Worm (Caenorhabditis elegans) whole organism, late embryonic: ENCODE data around the gene F46B6.12.

Experiments
- Y22D7AL.16 ChIP-seq: sonication (generic microtip); optimal IDR thresholded peaks from 2 replicates; lab custom pipeline; 2016; ENCODE audit warnings: missing genetic modification characterization, missing compliant biosample characterization
- ama-1 ChIP-seq: fragments of 150-350 bp; optimal IDR thresholded peaks from 2 replicates; lab custom pipeline; 2014
- ceh-19 ChIP-seq: fragments of 200-800 bp; sonication (Bioruptor generic); optimal IDR thresholded peaks from 2 replicates; lab custom pipeline; 2018; ENCODE audit warnings: mild to moderate bottlenecking, missing genetic modification characterization, missing compliant biosample characterization
- ceh-30 ChIP-seq: fragments of 150-350 bp; optimal IDR thresholded peaks from 2 replicates; lab custom pipeline; 2014; ENCODE audit warnings: missing biosample characterization, missing genetic modification characterization
- che-1 ChIP-seq: sonication (generic microtip); optimal IDR thresholded peaks from 2 replicates; lab custom pipeline; 2016; ENCODE audit warnings: mild to moderate bottlenecking, missing genetic modification characterization, missing compliant biosample characterization
- elt-2 ChIP-seq: sonication (generic microtip); optimal IDR thresholded peaks from 2 replicates; lab custom pipeline; 2016; ENCODE audit warnings: missing genetic modification reagents, missing genetic modification characterization, missing compliant biosample characterization
- hlh-30 ChIP-seq: sonication (generic microtip); optimal IDR thresholded peaks from 2 replicates; lab custom pipeline; 2017; ENCODE audit warnings: antibody characterized with exemption, missing genetic modification characterization, missing compliant biosample characterization; ENCODE audit not compliant: insufficient read depth
- nfya-1 ChIP-seq: sonication (generic microtip); optimal IDR thresholded peaks from 2 replicates; lab custom pipeline; 2017; ENCODE audit warnings: missing genetic modification characterization, mild to moderate bottlenecking, missing compliant biosample characterization, antibody characterized with exemption, moderate library complexity
- tbx-2 ChIP-seq: sonication (generic microtip); optimal IDR thresholded peaks from 2 replicates; lab custom pipeline; 2016; ENCODE audit warnings: missing genetic modification characterization, missing compliant biosample characterization
- tbx-7 ChIP-seq: sonication (generic microtip); optimal IDR thresholded peaks from 2 replicates; lab custom pipeline; 2016; ENCODE audit warnings: missing genotype, missing genetic modification characterization, missing compliant biosample characterization
- ttx-3 ChIP-seq: sonication (generic microtip); optimal IDR thresholded peaks from 2 replicates; lab custom pipeline; 2016; ENCODE audit warnings: missing genetic modification reagents, missing genetic modification characterization, missing compliant biosample characterization
- unc-42 ChIP-seq: sonication (generic microtip); optimal IDR thresholded peaks from 2 replicates; lab custom pipeline; 2016; ENCODE audit warnings: missing genotype, missing genetic modification characterization, missing compliant biosample characterization
- unc-55 ChIP-seq: sonication (generic microtip); optimal IDR thresholded peaks from 2 replicates; lab custom pipeline; 2017; ENCODE audit warnings: missing biosample characterization, missing genetic modification reagents, missing genetic modification characterization

DNA sequence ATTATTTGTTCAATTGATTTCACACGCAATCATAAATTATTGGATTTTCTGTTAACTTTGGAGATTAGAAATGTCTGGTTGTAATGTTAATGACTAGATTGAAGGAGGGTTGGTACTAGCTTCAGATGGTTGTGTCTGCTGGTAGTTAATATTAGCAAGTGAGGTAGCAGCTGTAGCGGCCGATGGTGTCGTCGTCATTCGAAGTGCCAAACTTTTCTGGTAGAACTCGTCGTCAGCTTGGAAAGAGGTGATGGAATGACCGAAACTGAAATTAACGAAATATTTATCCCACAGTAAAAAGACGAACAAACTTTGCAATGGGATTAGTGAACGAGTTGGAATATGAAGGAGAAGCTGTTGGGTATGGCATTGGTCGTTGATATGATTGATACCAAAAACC, 11.1 kb downstream of the F46B6.12 start:
- no peak for TF ChIP-seq hlh-30
- TF ChIP-seq tbx-7 (tag; lab: Kevin White, UChicago) = no peak
- no peak for TF ChIP-seq unc-42
- TF ChIP-seq ceh-19 = no peak
- TF ChIP-seq ama-1 (lab: Kevin White, UChicago) = no peak
- no peak for TF ChIP-seq tbx-2 (tag; lab: Kevin White, UChicago)
- TF ChIP-seq ttx-3 = no peak
- no peak for TF ChIP-seq che-1 (tag; lab: Kevin White, UChicago)
- no peak for TF ChIP-seq nfya-1 (tag; lab: Kevin White, UChicago)
- TF ChIP-seq unc-55 = no peak
- no peak for TF ChIP-seq ceh-30 (tag; lab: Kevin White, UChicago)
- no peak for TF ChIP-seq elt-2 (tag; lab: Kevin White, UChicago)
- TF ChIP-seq Y22D7AL.16 (tag; lab: Kevin White, UChicago) = no peak
